Worm (Caenorhabditis elegans) whole organism, L2 larva: Measurements from ENCODE around the gene xpo-1.

Experiments
- nhr-12 ChIP-seq: fragments of 150-350 bp; optimal IDR thresholded peaks from 2 replicates; lab custom pipeline; 2014; ENCODE audit warnings: missing biosample characterization, missing genetic modification characterization
- skn-1 ChIP-seq: sonication (generic microtip); optimal IDR thresholded peaks from 2 replicates; lab custom pipeline; 2017; ENCODE audit warnings: missing biosample characterization, missing genetic modification characterization
- unc-62 ChIP-seq: fragments of 150-350 bp; optimal IDR thresholded peaks from 2 replicates; lab custom pipeline; 2014; ENCODE audit warnings: missing biosample characterization, missing genetic modification reagents, missing genetic modification characterization

DNA sequence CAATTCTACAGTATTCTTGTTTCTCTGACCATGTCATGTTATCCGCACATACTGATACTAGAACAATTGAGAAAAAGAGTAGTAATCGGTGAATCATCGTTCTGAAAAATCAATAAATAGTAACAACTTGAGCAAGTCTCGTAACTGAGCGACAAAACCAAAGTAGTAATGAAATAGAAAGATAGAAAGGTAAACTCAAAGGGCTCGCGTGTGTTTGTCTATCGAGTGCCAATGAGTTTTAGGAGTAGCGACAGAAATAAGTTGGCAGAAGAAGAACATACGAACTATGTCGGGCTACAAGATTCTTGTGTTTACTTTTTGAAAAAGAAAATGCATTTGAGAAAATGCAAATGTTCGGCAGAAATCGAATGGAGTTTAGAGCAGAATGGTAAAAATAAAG lies 34.6 kb downstream of the xpo-1 start, which contains the start of gene C37C3.12:
- TF ChIP-seq skn-1 (tag; lab: Kevin White, UChicago) (no peak), nhr-12 (no peak), unc-62 (GFP tag; lab: Kevin White, UChicago) (no peak)
